Fruit fly (Drosophila melanogaster) whole organism, embryonic: Measurements from ENCODE around the gene LIMK1.

ENCODE experiments used
- BEAF-32 ChIP-seq: fragments of 200-800 bp; sonication (Bioruptor generic); optimal IDR thresholded peaks from 3 replicates; lab custom pipeline; 2017; ENCODE audit warnings: missing biosample characterization, missing genetic modification characterization, mild to moderate bottlenecking, moderate library complexity, missing genetic modification reagents
- CG10147 ChIP-seq: fragments of 200-800 bp; sonication (Bioruptor generic); optimal IDR thresholded peaks from 2 replicates; lab custom pipeline; 2019; ENCODE audit warnings: missing biosample characterization, mild to moderate bottlenecking, missing genetic modification characterization, moderate library complexity
- CG10321 ChIP-seq: fragments of 200-800 bp; sonication (Bioruptor generic); IDR thresholded peaks from 2 replicates; pipeline ENCODE4 v1.3.6; 2022; ENCODE audit warnings: missing biosample characterization, missing genetic modification characterization
- CG11456 ChIP-seq: fragments of 200-800 bp; sonication (Bioruptor generic); IDR thresholded peaks from 3 replicates; pipeline ENCODE4 v1.3.6; 2022; ENCODE audit warnings: missing biosample characterization, missing genetic modification characterization
- CG13624 ChIP-seq: fragments of 200-800 bp; sonication (Bioruptor generic); optimal IDR thresholded peaks from 2 replicates; lab custom pipeline; 2016; ENCODE audit warnings: missing biosample characterization, missing genetic modification characterization
- CG1529 ChIP-seq: fragments of 200-800 bp; sonication (Bioruptor generic); optimal IDR thresholded peaks from 3 replicates; lab custom pipeline; 2018; ENCODE audit warnings: missing biosample characterization, missing genetic modification characterization
- CG1647 ChIP-seq: fragments of 200-800 bp; sonication (Bioruptor generic); optimal IDR thresholded peaks from 3 replicates; lab custom pipeline; 2016; ENCODE audit warnings: missing biosample characterization, missing genetic modification characterization
- CG18011 ChIP-seq: fragments of 200-800 bp; sonication (Bioruptor generic); optimal IDR thresholded peaks from 2 replicates; lab custom pipeline; 2017; ENCODE audit warnings: missing biosample characterization, missing genetic modification characterization, mild to moderate bottlenecking, moderate library complexity, missing genotype
- CG33213 ChIP-seq: fragments of 200-800 bp; sonication (Bioruptor generic); optimal IDR thresholded peaks from 3 replicates; lab custom pipeline; 2016; ENCODE audit warnings: missing biosample characterization, missing genetic modification characterization
- CG4617 ChIP-seq: fragments of 200-800 bp; sonication (Bioruptor generic); optimal IDR thresholded peaks from 3 replicates; lab custom pipeline; 2016; ENCODE audit warnings: missing biosample characterization, missing genetic modification characterization, borderline replicate concordance
- CG7745 ChIP-seq: fragments of 200-800 bp; sonication (Bioruptor generic); optimal IDR thresholded peaks from 2 replicates; lab custom pipeline; 2018; ENCODE audit warnings: missing biosample characterization, mild to moderate bottlenecking, missing genetic modification characterization, moderate library complexity
- CG7786 ChIP-seq: fragments of 200-800 bp; sonication (Bioruptor generic); optimal IDR thresholded peaks from 2 replicates; lab custom pipeline; 2016; ENCODE audit warnings: missing biosample characterization, missing genetic modification characterization
- CG7987 ChIP-seq: fragments of 200-800 bp; sonication (Bioruptor generic); optimal IDR thresholded peaks from 2 replicates; lab custom pipeline; 2018; ENCODE audit warnings: missing biosample characterization, mild to moderate bottlenecking, missing genetic modification characterization, moderate library complexity
- CG8924 ChIP-seq: fragments of 200-800 bp; optimal IDR thresholded peaks from 3 replicates; lab custom pipeline; 2019; ENCODE audit warnings: missing biosample characterization, mild to moderate bottlenecking, missing genetic modification characterization, moderate library complexity
- CG9727 ChIP-seq: fragments of 200-800 bp; sonication (Bioruptor generic); optimal IDR thresholded peaks from 3 replicates; lab custom pipeline; 2017; ENCODE audit warnings: missing biosample characterization, mild to moderate bottlenecking, missing genetic modification characterization
- CG9817 ChIP-seq: fragments of 200-800 bp; sonication (Bioruptor generic); optimal IDR thresholded peaks from 2 replicates; lab custom pipeline; 2018; ENCODE audit warnings: missing biosample characterization, mild to moderate bottlenecking, missing genetic modification characterization, moderate library complexity
- CG9932 ChIP-seq: fragments of 200-800 bp; sonication (Bioruptor generic); IDR thresholded peaks from 2 replicates; pipeline ENCODE4 v1.3.6; 2022; ENCODE audit warnings: missing biosample characterization, missing genetic modification characterization
- CTCF ChIP-seq: fragments of 200-800 bp; sonication (Bioruptor generic); optimal IDR thresholded peaks from 2 replicates; lab custom pipeline; 2017; ENCODE audit warnings: missing biosample characterization, mild to moderate bottlenecking, missing genetic modification characterization, moderate library complexity
- Dad ChIP-seq: fragments of 200-800 bp; sonication (Bioruptor generic); optimal IDR thresholded peaks from 3 replicates; lab custom pipeline; 2016; ENCODE audit warnings: missing biosample characterization, missing genetic modification characterization
- Dip2 ChIP-seq: fragments of 200-800 bp; sonication (Bioruptor generic); IDR thresholded peaks from 2 replicates; pipeline ENCODE4 v1.3.6; 2022; ENCODE audit warnings: missing biosample characterization, missing genetic modification characterization
- GATAe ChIP-seq: fragments of 200-800 bp; sonication (Bioruptor generic); conservative IDR thresholded peaks from 2 replicates; pipeline ENCODE4 v1.3.6; 2022; ENCODE audit warnings: missing biosample characterization, missing genetic modification characterization
- HLH54F ChIP-seq: fragments of 200-800 bp; sonication (Bioruptor generic); optimal IDR thresholded peaks from 3 replicates; lab custom pipeline; 2016; ENCODE audit warnings: missing biosample characterization, missing genetic modification characterization
- HLHmδ ChIP-seq: fragments of 200-800 bp; sonication (Bioruptor generic); optimal IDR thresholded peaks from 2 replicates; lab custom pipeline; 2018; ENCODE audit warnings: missing biosample characterization, mild to moderate bottlenecking, missing genetic modification characterization, moderate library complexity
- MESR4 ChIP-seq: fragments of 200-800 bp; sonication (Bioruptor generic); optimal IDR thresholded peaks from 2 replicates; lab custom pipeline; 2018; ENCODE audit warnings: missing biosample characterization, mild to moderate bottlenecking, missing genetic modification characterization, moderate library complexity
- Mrtf ChIP-seq: fragments of 200-800 bp; sonication (Bioruptor generic); IDR thresholded peaks from 3 replicates; pipeline ENCODE4 v1.3.6; 2022; ENCODE audit warnings: missing biosample characterization, missing genetic modification characterization
- NC2β ChIP-seq: fragments of 200-800 bp; sonication (Bioruptor generic); optimal IDR thresholded peaks from 2 replicates; lab custom pipeline; 2016; ENCODE audit warnings: missing biosample characterization, missing genetic modification characterization
- Oli ChIP-seq: fragments of 200-800 bp; sonication (Bioruptor generic); optimal IDR thresholded peaks from 2 replicates; lab custom pipeline; 2018; ENCODE audit warnings: missing biosample characterization, mild to moderate bottlenecking, missing genetic modification characterization, moderate library complexity
- Optix ChIP-seq: fragments of 200-800 bp; sonication (Bioruptor generic); IDR thresholded peaks from 3 replicates; pipeline ENCODE4 v1.3.6; 2022; ENCODE audit warnings: missing biosample characterization, missing genetic modification characterization
- Sin3A ChIP-seq: fragments of >200 bp; optimal IDR thresholded peaks from 2 replicates; lab custom pipeline; 2018
- Vsx1 ChIP-seq: fragments of 200-800 bp; sonication (Bioruptor generic); optimal IDR thresholded peaks from 2 replicates; lab custom pipeline; 2017; ENCODE audit warnings: missing biosample characterization, mild to moderate bottlenecking, missing genetic modification characterization, missing genetic modification reagents
- amos ChIP-seq: fragments of 200-800 bp; sonication (Bioruptor generic); IDR thresholded peaks from 2 replicates; pipeline ENCODE4 v1.3.6; 2022; ENCODE audit warnings: missing biosample characterization, missing genetic modification characterization; ENCODE audit not compliant: partially characterized antibody
- aop ChIP-seq: fragments of 200-800 bp; sonication (Bioruptor generic); IDR thresholded peaks from 2 replicates; pipeline ENCODE4 v1.3.6; 2022; ENCODE audit warnings: missing biosample characterization, missing genetic modification characterization
- az2 ChIP-seq: fragments of 200-800 bp; sonication (Bioruptor generic); optimal IDR thresholded peaks from 3 replicates; lab custom pipeline; 2016; ENCODE audit warnings: missing biosample characterization, missing genetic modification characterization
- crol ChIP-seq: fragments of 200-800 bp; sonication (Bioruptor generic); IDR thresholded peaks from 2 replicates; pipeline ENCODE4 v1.3.6; 2022; ENCODE audit warnings: missing biosample characterization, missing genetic modification characterization
- dmrt99B ChIP-seq: fragments of 200-800 bp; sonication (Bioruptor generic); optimal IDR thresholded peaks from 2 replicates; lab custom pipeline; 2018; ENCODE audit warnings: missing biosample characterization, mild to moderate bottlenecking, missing genetic modification characterization, moderate library complexity
- fd96Cb ChIP-seq: fragments of 200-800 bp; sonication (Bioruptor generic); optimal IDR thresholded peaks from 2 replicates; lab custom pipeline; 2018; ENCODE audit warnings: missing biosample characterization, mild to moderate bottlenecking, missing genetic modification characterization, moderate library complexity
- gcm2 ChIP-seq: fragments of 200-800 bp; sonication (Bioruptor generic); optimal IDR thresholded peaks from 2 replicates; lab custom pipeline; 2016; ENCODE audit warnings: missing biosample characterization, missing genetic modification characterization
- gro ChIP-seq: fragments of 200-800 bp; sonication (Bioruptor generic); optimal IDR thresholded peaks from 2 replicates; lab custom pipeline; 2016; ENCODE audit warnings: missing biosample characterization, missing genetic modification characterization
- jing ChIP-seq: fragments of 200-800 bp; sonication (Bioruptor generic); optimal IDR thresholded peaks from 2 replicates; lab custom pipeline; 2018; ENCODE audit warnings: missing biosample characterization, mild to moderate bottlenecking, missing genetic modification characterization
- kah ChIP-seq: fragments of 200-800 bp; sonication (Bioruptor generic); optimal IDR thresholded peaks from 2 replicates; lab custom pipeline; 2018; ENCODE audit warnings: missing biosample characterization, mild to moderate bottlenecking, missing genetic modification characterization
- lilli ChIP-seq: fragments of 200-800 bp; sonication (Bioruptor generic); optimal IDR thresholded peaks from 3 replicates; lab custom pipeline; 2016; ENCODE audit warnings: missing biosample characterization, missing genetic modification characterization
- luna ChIP-seq: fragments of 200-800 bp; sonication (Bioruptor generic); optimal IDR thresholded peaks from 2 replicates; lab custom pipeline; 2016; ENCODE audit warnings: missing biosample characterization, missing genetic modification characterization
- mirr ChIP-seq: fragments of 200-800 bp; sonication (Bioruptor generic); optimal IDR thresholded peaks from 3 replicates; lab custom pipeline; 2018; ENCODE audit warnings: missing biosample characterization, mild to moderate bottlenecking, missing genetic modification characterization
- nerfin-2 ChIP-seq: fragments of 200-800 bp; sonication (Bioruptor generic); IDR thresholded peaks from 2 replicates; pipeline ENCODE4 v1.3.6; 2022; ENCODE audit warnings: missing biosample characterization, missing genetic modification characterization; ENCODE audit not compliant: partially characterized antibody
- pita ChIP-seq: fragments of 200-800 bp; sonication (Bioruptor generic); optimal IDR thresholded peaks from 2 replicates; lab custom pipeline; 2017; ENCODE audit warnings: missing biosample characterization, mild to moderate bottlenecking, missing genetic modification characterization
- salm ChIP-seq: fragments of 200-800 bp; sonication (Bioruptor generic); optimal IDR thresholded peaks from 2 replicates; lab custom pipeline; 2018; ENCODE audit warnings: missing biosample characterization, mild to moderate bottlenecking, missing genetic modification characterization
- sens-2 ChIP-seq: fragments of 200-800 bp; sonication (Bioruptor generic); IDR thresholded peaks from 2 replicates; pipeline ENCODE4 v1.3.6; 2022; ENCODE audit warnings: missing biosample characterization, missing genetic modification characterization
- sim ChIP-seq: fragments of 200-800 bp; sonication (Bioruptor generic); IDR thresholded peaks from 2 replicates; pipeline ENCODE4 v1.3.6; 2022; ENCODE audit warnings: missing biosample characterization, missing genetic modification characterization
- sima ChIP-seq: fragments of 200-800 bp; sonication (Bioruptor generic); optimal IDR thresholded peaks from 2 replicates; lab custom pipeline; 2016; ENCODE audit warnings: missing biosample characterization, missing genetic modification characterization
- sr ChIP-seq: fragments of 200-800 bp; sonication (Bioruptor generic); IDR thresholded peaks from 3 replicates; pipeline ENCODE4 v1.3.6; 2022; ENCODE audit warnings: missing biosample characterization, missing genetic modification characterization
- tgo ChIP-seq: fragments of 200-800 bp; sonication (Bioruptor generic); IDR thresholded peaks from 3 replicates; pipeline ENCODE4 v1.3.6; 2022; ENCODE audit warnings: missing biosample characterization, missing genetic modification characterization
- toy ChIP-seq: fragments of 200-800 bp; sonication (Bioruptor generic); IDR thresholded peaks from 2 replicates; pipeline ENCODE4 v1.3.6; 2022; ENCODE audit warnings: missing biosample characterization, missing genetic modification characterization
- usp ChIP-seq: fragments of >200 bp; optimal IDR thresholded peaks from 2 replicates; lab custom pipeline; 2017; ENCODE audit warnings: missing biosample characterization, missing genetic modification characterization
- wor ChIP-seq: fragments of 200-800 bp; sonication (Bioruptor generic); IDR thresholded peaks from 2 replicates; pipeline ENCODE4 v1.3.6; 2022; ENCODE audit warnings: missing biosample characterization, missing genetic modification characterization

LIMK1 gene

dm6 chrX:12539215-12539614, 52.8 kb downstream of the LIMK1 start (continued):
- TF ChIP-seq GATAe (GFP tag; lab: Robert Waterston, UW) (no peak), CTCF (GFP tag; lab: Kevin White, UChicago) (no peak), usp (GFP tag; lab: Kevin White, UChicago) (no peak), gcm2 (GFP tag; lab: Kevin White, UChicago) (no peak), luna (GFP tag; lab: Kevin White, UChicago) (no peak), CG1647 (no peak), mirr (GFP tag; lab: Kevin White, UChicago) (no peak), aop (GFP tag; lab: Robert Waterston, UW) (no peak), dmrt99B (peak; percentile 44), sens-2 (GFP tag; lab: Robert Waterston, UW) (no peak), CG18011 (GFP tag; lab: Kevin White, UChicago) (no peak), wor (GFP tag; lab: Robert Waterston, UW) (no peak), CG11456 (GFP tag; lab: Robert Waterston, UW) (no peak), jing (GFP tag; lab: Kevin White, UChicago) (no peak), CG9817 (peak; percentile 25), CG9932 (GFP tag; lab: Robert Waterston, UW) (peak; percentile 36; the same call in 1 of the 2 replicates), CG7745 (tag; lab: Kevin White, UChicago) (no peak), Vsx1 (GFP tag; lab: Kevin White, UChicago) (no peak), CG10321 (GFP tag; lab: Robert Waterston, UW) (no peak), CG10147 (no peak), az2 (GFP tag; lab: Kevin White, UChicago) (no peak), amos (GFP tag; lab: Robert Waterston, UW) (no peak), HLH54F (GFP tag; lab: Kevin White, UChicago) (no peak), CG1529 (GFP tag; lab: Kevin White, UChicago) (no peak), Oli (tag; lab: Kevin White, UChicago) (peak; percentile 24), gro (no peak), MESR4 (GFP tag; lab: Kevin White, UChicago) (no peak), nerfin-2 (GFP tag; lab: Robert Waterston, UW) (no peak), fd96Cb (tag; lab: Kevin White, UChicago) (peak; percentile 10), CG4617 (GFP tag; lab: Kevin White, UChicago) (no peak), CG8924 (tag; lab: Kevin White, UChicago) (peak; percentile 20), NC2β (no peak), sr (GFP tag; lab: Robert Waterston, UW) (no peak), sima (GFP tag; lab: Kevin White, UChicago) (no peak), salm (tag; lab: Kevin White, UChicago) (no peak), Dad (GFP tag; lab: Kevin White, UChicago) (no peak), sim (no peak), toy (GFP tag; lab: Robert Waterston, UW) (no peak), BEAF-32 (no peak), crol (no peak), Dip2 (GFP tag; lab: Robert Waterston, UW) (no peak), CG7786 (GFP tag; lab: Kevin White, UChicago) (no peak), CG7987 (GFP tag; lab: Kevin White, UChicago) (no peak), kah (GFP tag; lab: Kevin White, UChicago) (no peak), Sin3A (lab: Kevin White, UChicago) (no peak), CG13624 (GFP tag; lab: Kevin White, UChicago) (no peak), Optix (no peak), HLHmδ (GFP tag; lab: Kevin White, UChicago) (no peak), Mrtf (GFP tag; lab: Robert Waterston, UW) (no peak), lilli (GFP tag; lab: Kevin White, UChicago) (peak; percentile 3), CG33213 (GFP tag; lab: Kevin White, UChicago) (no peak), tgo (GFP tag; lab: Robert Waterston, UW) (no peak), CG9727 (GFP tag; lab: Kevin White, UChicago) (peak; percentile 16), pita (GFP tag; lab: Kevin White, UChicago) (no peak)
